Worm (Caenorhabditis elegans) whole organism, L3 larva: ENCODE results near the gene col-163.

Source experiments
- aly-2 ChIP-seq: fragments of 150-350 bp; optimal IDR thresholded peaks from 2 replicates; lab custom pipeline; 2014; ENCODE audit warnings: missing biosample characterization, missing genetic modification characterization
- lin-15B ChIP-seq: fragments of 150-350 bp; optimal IDR thresholded peaks from 2 replicates; lab custom pipeline; 2014; ENCODE audit warnings: missing biosample characterization, missing genetic modification characterization
- nhr-11 ChIP-seq: fragments of 150-350 bp; optimal IDR thresholded peaks from 2 replicates; lab custom pipeline; 2014; ENCODE audit warnings: missing biosample characterization, missing genetic modification characterization
- nhr-12 ChIP-seq: fragments of 150-350 bp; optimal IDR thresholded peaks from 2 replicates; lab custom pipeline; 2014; ENCODE audit warnings: missing biosample characterization, missing genetic modification characterization
- nhr-28 ChIP-seq: fragments of 150-350 bp; optimal IDR thresholded peaks from 2 replicates; lab custom pipeline; 2014; ENCODE audit warnings: missing biosample characterization, missing genetic modification characterization
- nhr-77 ChIP-seq: fragments of 150-350 bp; optimal IDR thresholded peaks from 2 replicates; lab custom pipeline; 2014; ENCODE audit warnings: missing biosample characterization, missing genetic modification characterization
- sea-2 ChIP-seq: fragments of 150-350 bp; sonication (generic microtip); optimal IDR thresholded peaks from 4 replicates; lab custom pipeline; 2014; ENCODE audit warnings: missing biosample characterization, missing genetic modification reagents, missing genetic modification characterization
- zag-1 ChIP-seq: fragments of 150-350 bp; optimal IDR thresholded peaks from 2 replicates; lab custom pipeline; 2014; ENCODE audit warnings: missing biosample characterization, missing genetic modification characterization
- ztf-11 ChIP-seq: fragments of 150-350 bp; optimal IDR thresholded peaks from 2 replicates; lab custom pipeline; 2014; ENCODE audit warnings: missing biosample characterization, missing genetic modification characterization
- ztf-4 ChIP-seq: fragments of 150-350 bp; optimal IDR thresholded peaks from 2 replicates; lab custom pipeline; 2014; ENCODE audit warnings: missing biosample characterization, missing genetic modification characterization

DNA sequence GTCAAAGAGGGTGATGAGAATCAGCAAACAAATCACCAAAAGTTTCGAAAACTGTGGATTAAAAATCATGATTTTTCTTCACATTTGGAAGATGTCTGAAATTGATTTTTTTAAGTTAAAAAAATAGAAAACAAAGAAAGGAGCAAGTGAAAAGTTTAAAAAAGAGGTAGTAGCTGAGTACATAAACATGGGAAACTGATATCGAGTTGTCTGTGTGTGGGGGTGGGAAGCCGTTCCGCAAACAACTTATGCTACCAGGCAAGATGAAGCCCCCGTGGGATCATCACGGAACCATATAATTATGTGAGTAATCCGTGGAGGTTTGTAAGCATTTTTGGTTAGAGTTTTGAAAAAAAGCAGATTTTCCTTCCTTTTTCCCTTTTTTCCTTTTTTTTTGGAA lies 48.8 kb upstream of the col-163 start, which contains the start of gene Y38H6C.20:
- TF ChIP-seq ztf-11 (tag; lab: Kevin White, UChicago) (no peak), aly-2 (tag; lab: Kevin White, UChicago) (no peak), sea-2 (GFP tag; lab: Kevin White, UChicago) (no peak), zag-1 (no peak), nhr-11 (tag; lab: Kevin White, UChicago) (no peak), nhr-12 (tag; lab: Kevin White, UChicago) (no peak), ztf-4 (no peak), nhr-28 (tag; lab: Kevin White, UChicago) (no peak), lin-15B (tag; lab: Kevin White, UChicago) (no peak), nhr-77 (no peak)
